Worm (Caenorhabditis elegans) whole organism, young adult: Measurements from ENCODE around the gene ttr-33.

Experiments used
- B0261.1 ChIP-seq: sonication (generic microtip); optimal IDR thresholded peaks from 2 replicates; lab custom pipeline; 2016; ENCODE audit warnings: mild to moderate bottlenecking, missing genetic modification characterization, moderate library complexity, missing compliant biosample characterization
- C06A6.2 ChIP-seq: fragments of 200-800 bp; sonication (Bioruptor generic); conservative IDR thresholded peaks from 2 replicates; pipeline ENCODE4 v1.3.6; 2022; ENCODE audit warnings: missing genetic modification characterization, missing compliant biosample characterization
- C17E4.6 ChIP-seq: fragments of 200-800 bp; sonication (Bioruptor generic); IDR thresholded peaks from 2 replicates; pipeline ENCODE4 v1.3.6; 2022; ENCODE audit warnings: missing genetic modification reagents, missing genetic modification characterization, missing compliant biosample characterization
- F22D6.2 ChIP-seq: sonication (generic microtip); optimal IDR thresholded peaks from 2 replicates; lab custom pipeline; 2016; ENCODE audit warnings: mild to moderate bottlenecking, missing genetic modification characterization, missing compliant biosample characterization
- F23B12.7 ChIP-seq: sonication (generic microtip); optimal IDR thresholded peaks from 2 replicates; lab custom pipeline; 2017; ENCODE audit warnings: missing genetic modification characterization, mild to moderate bottlenecking, missing compliant biosample characterization, antibody characterized with exemption, moderate library complexity; ENCODE audit not compliant: insufficient read depth
- F52B5.7 ChIP-seq: sonication (generic microtip); optimal IDR thresholded peaks from 2 replicates; lab custom pipeline; 2016; ENCODE audit warnings: mild to moderate bottlenecking, missing genetic modification characterization, missing compliant biosample characterization
- F57A8.1 ChIP-seq: fragments of 200-800 bp; sonication (Bioruptor generic); optimal IDR thresholded peaks from 2 replicates; lab custom pipeline; 2018; ENCODE audit warnings: mild to moderate bottlenecking, missing genetic modification characterization, moderate library complexity, missing compliant biosample characterization
- T07F8.4 ChIP-seq: sonication (generic microtip); optimal IDR thresholded peaks from 2 replicates; lab custom pipeline; 2016; ENCODE audit warnings: mild to moderate bottlenecking, missing genetic modification characterization, moderate library complexity, missing compliant biosample characterization
- T26A5.8 ChIP-seq: sonication (generic microtip); optimal IDR thresholded peaks from 2 replicates; lab custom pipeline; 2016; ENCODE audit warnings: missing genetic modification characterization, missing compliant biosample characterization
- attf-6 ChIP-seq: fragments of 200-800 bp; sonication (Bioruptor generic); IDR thresholded peaks from 2 replicates; pipeline ENCODE4 v1.3.6; 2022; ENCODE audit warnings: missing genetic modification reagents, missing genetic modification characterization, missing compliant biosample characterization
- ceh-27 ChIP-seq: fragments of 200-800 bp; sonication (Bioruptor generic); optimal IDR thresholded peaks from 2 replicates; lab custom pipeline; 2018; ENCODE audit warnings: mild to moderate bottlenecking, missing genetic modification characterization, moderate library complexity, missing compliant biosample characterization
- ceh-58 ChIP-seq: fragments of 200-800 bp; sonication (Bioruptor generic); IDR thresholded peaks from 2 replicates; pipeline ENCODE4 v1.3.6; 2022; ENCODE audit warnings: missing genetic modification characterization, missing compliant biosample characterization
- dox-1 ChIP-seq: fragments of 200-800 bp; sonication (Bioruptor generic); IDR thresholded peaks from 2 replicates; pipeline ENCODE4 v1.3.6; 2022; ENCODE audit warnings: missing genetic modification reagents, missing genetic modification characterization, missing compliant biosample characterization
- dpff-1 ChIP-seq: sonication (generic microtip); optimal IDR thresholded peaks from 2 replicates; lab custom pipeline; 2017; ENCODE audit warnings: mild to moderate bottlenecking, missing genetic modification characterization, missing compliant biosample characterization
- dpl-1 ChIP-seq: fragments of 150-350 bp; optimal IDR thresholded peaks from 2 replicates; lab custom pipeline; 2014; ENCODE audit warnings: missing biosample characterization, missing genetic modification reagents, missing genetic modification characterization
- efl-1 ChIP-seq: fragments of 150-350 bp; optimal IDR thresholded peaks from 2 replicates; lab custom pipeline; 2014; ENCODE audit warnings: missing biosample characterization, missing genetic modification reagents, missing genetic modification characterization
- egrh-3 ChIP-seq: fragments of 200-800 bp; sonication (Bioruptor generic); IDR thresholded peaks from 2 replicates; pipeline ENCODE4 v1.3.6; 2022; ENCODE audit warnings: missing genetic modification reagents, missing genetic modification characterization, missing compliant biosample characterization
- fkh-3 ChIP-seq: sonication (generic microtip); optimal IDR thresholded peaks from 2 replicates; lab custom pipeline; 2016; ENCODE audit warnings: mild to moderate bottlenecking, missing genetic modification characterization, missing compliant biosample characterization
- hlh-12 ChIP-seq: sonication (generic microtip); optimal IDR thresholded peaks from 2 replicates; lab custom pipeline; 2016; ENCODE audit warnings: missing genetic modification characterization, missing compliant biosample characterization
- hmg-1.2 ChIP-seq: fragments of 200-800 bp; sonication (Bioruptor generic); IDR thresholded peaks from 2 replicates; pipeline ENCODE4 v1.3.6; 2022; ENCODE audit warnings: missing genetic modification reagents, missing genetic modification characterization, missing compliant biosample characterization
- hsf-1 ChIP-seq: fragments of 200-800 bp; sonication (Bioruptor generic); IDR thresholded peaks from 2 replicates; pipeline ENCODE4 v1.3.6; 2022; ENCODE audit warnings: missing genetic modification reagents, missing genetic modification characterization, missing compliant biosample characterization
- lsy-27 ChIP-seq: sonication (generic microtip); optimal IDR thresholded peaks from 2 replicates; lab custom pipeline; 2017; ENCODE audit warnings: missing genetic modification characterization, mild to moderate bottlenecking, missing compliant biosample characterization, antibody characterized with exemption, missing genotype, borderline replicate concordance; ENCODE audit not compliant: insufficient read depth
- madf-3 ChIP-seq: fragments of 200-800 bp; sonication (Bioruptor generic); IDR thresholded peaks from 2 replicates; pipeline ENCODE4 v1.3.6; 2022; ENCODE audit warnings: missing genetic modification reagents, missing genetic modification characterization, missing compliant biosample characterization
- madf-6 ChIP-seq: fragments of 200-800 bp; sonication (Bioruptor generic); IDR thresholded peaks from 2 replicates; pipeline ENCODE4 v1.3.6; 2022; ENCODE audit warnings: missing genetic modification reagents, missing genetic modification characterization, missing compliant biosample characterization
- mcd-1 ChIP-seq: fragments of 200-800 bp; sonication (Bioruptor generic); IDR thresholded peaks from 2 replicates; pipeline ENCODE4 v1.3.6; 2022; ENCODE audit warnings: missing genetic modification reagents, missing genetic modification characterization, missing compliant biosample characterization
- mel-28 ChIP-seq: sonication (generic microtip); optimal IDR thresholded peaks from 2 replicates; lab custom pipeline; 2016; ENCODE audit warnings: borderline replicate concordance, mild to moderate bottlenecking, missing genetic modification characterization, missing compliant biosample characterization
- mes-4 ChIP-seq: sonication (generic microtip); optimal IDR thresholded peaks from 2 replicates; lab custom pipeline; 2016; ENCODE audit warnings: missing genotype, missing genetic modification characterization, missing compliant biosample characterization
- nfya-2 ChIP-seq: fragments of 200-800 bp; sonication (Bioruptor generic); IDR thresholded peaks from 2 replicates; pipeline ENCODE4 v1.3.6; 2022; ENCODE audit warnings: missing genetic modification reagents, missing genetic modification characterization, missing compliant biosample characterization
- nfyb-1 ChIP-seq: fragments of 200-800 bp; sonication (Bioruptor generic); IDR thresholded peaks from 2 replicates; pipeline ENCODE4 v1.3.6; 2022; ENCODE audit warnings: missing genetic modification reagents, missing genetic modification characterization, missing compliant biosample characterization
- nhr-80 ChIP-seq: sonication (generic microtip); optimal IDR thresholded peaks from 2 replicates; lab custom pipeline; 2016; ENCODE audit warnings: missing genetic modification characterization, missing compliant biosample characterization
- snpc-1.1 ChIP-seq: sonication (generic microtip); optimal IDR thresholded peaks from 2 replicates; lab custom pipeline; 2017; ENCODE audit warnings: missing genetic modification characterization, mild to moderate bottlenecking, missing compliant biosample characterization, antibody characterized with exemption, moderate library complexity, missing genotype, missing genetic modification reagents; ENCODE audit not compliant: insufficient read depth
- snpc-3.4 ChIP-seq: sonication (generic microtip); optimal IDR thresholded peaks from 2 replicates; lab custom pipeline; 2017; ENCODE audit warnings: missing genetic modification characterization, mild to moderate bottlenecking, missing compliant biosample characterization, antibody characterized with exemption, moderate library complexity, missing genotype, missing genetic modification reagents
- snpc-4 ChIP-seq, 5 experiments: fragments of 150-350 bp in 1 of 5; sonication (generic microtip) in 4 of 5; optimal IDR thresholded peaks; 2 replicates each; lab custom pipeline; 2014 to 2018; ENCODE audit warnings: missing genetic modification characterization in 5 of 5, missing biosample characterization in 3 of 5, antibody characterized with exemption in 2 of 5, mild to moderate bottlenecking in 2 of 5, missing compliant biosample characterization in 2 of 5, missing genotype in 2 of 5, moderate library complexity in 2 of 5, missing genetic modification reagents in 1 of 5
- zfh-2 ChIP-seq: fragments of 200-800 bp; sonication (Bioruptor generic); conservative IDR thresholded peaks from 2 replicates; pipeline ENCODE4 v1.3.6; 2022; ENCODE audit warnings: missing genetic modification reagents, missing genetic modification characterization, missing compliant biosample characterization
- ztf-25 ChIP-seq: fragments of 200-800 bp; sonication (Bioruptor generic); IDR thresholded peaks from 2 replicates; pipeline ENCODE4 v1.3.6; 2022; ENCODE audit warnings: missing genetic modification reagents, missing genetic modification characterization, missing compliant biosample characterization
- ztf-26 ChIP-seq: sonication (generic microtip); optimal IDR thresholded peaks from 2 replicates; lab custom pipeline; 2017; ENCODE audit warnings: missing genetic modification characterization, missing compliant biosample characterization
- ztf-3 ChIP-seq: fragments of 200-800 bp; sonication (Bioruptor generic); optimal IDR thresholded peaks from 2 replicates; lab custom pipeline; 2018; ENCODE audit warnings: mild to moderate bottlenecking, missing genetic modification characterization, missing compliant biosample characterization

ttr-33 gene

DNA sequence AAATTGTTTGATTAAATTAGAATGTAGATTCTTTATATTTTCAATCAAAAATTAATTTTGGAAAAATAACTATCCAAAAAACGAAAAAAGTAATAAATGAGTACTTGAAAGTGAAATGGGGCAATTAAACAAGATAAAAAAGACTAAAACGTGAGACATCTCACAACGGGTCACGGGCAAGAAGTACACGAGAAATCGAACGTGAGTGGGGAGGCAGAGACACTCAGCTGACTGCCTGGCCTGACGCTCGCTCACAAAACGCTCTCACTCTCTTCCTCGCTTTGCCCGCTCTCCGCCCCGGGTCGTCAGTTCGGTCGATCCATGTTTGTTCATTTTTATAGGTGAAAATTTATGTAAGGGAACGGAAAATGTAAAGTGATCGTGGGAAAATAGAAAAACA is 10.5 kb upstream of the ttr-33 start (continued):
- TF ChIP-seq ceh-27 (GFP tag; lab: Kevin White, UChicago) (peak; percentile 33), snpc-3.4 (no peak), ceh-58 (no peak), snpc-1.1 (tag; lab: Kevin White, UChicago) (no peak), snpc-4 (GFP tag; optimal IDR thresholded peaks at IDR 0.05; lab: Kevin White, UChicago) (no peak), snpc-4 (tag; optimal IDR thresholded peaks at IDR 0.05; lab: Kevin White, UChicago) (peak in 1 of 4 experiments; percentile 8), fkh-3 (tag; lab: Kevin White, UChicago) (no peak), mcd-1 (GFP tag; lab: Robert Waterston, UW) (peak; percentile 24; the same call in 1 of the 2 replicates), egrh-3 (GFP tag; lab: Robert Waterston, UW) (peak; percentile 57; the same call in 1 of the 2 replicates), ztf-25 (no peak), dox-1 (peak; percentile 50; the same call in 1 of the 2 replicates), attf-6 (GFP tag; lab: Robert Waterston, UW) (no peak), T26A5.8 (tag; lab: Kevin White, UChicago) (no peak), efl-1 (GFP tag; lab: Kevin White, UChicago) (no peak), mel-28 (peak; percentile 10), F23B12.7 (no peak), lsy-27 (no peak), hmg-1.2 (GFP tag; lab: Robert Waterston, UW) (peak; percentile 30; the same call in 1 of the 2 replicates), F57A8.1 (GFP tag; lab: Kevin White, UChicago) (no peak), nhr-80 (tag; lab: Kevin White, UChicago) (peak; percentile 49), B0261.1 (no peak), C06A6.2 (GFP tag; lab: Robert Waterston, UW) (no peak), ztf-26 (tag; lab: Kevin White, UChicago) (no peak), nfyb-1 (GFP tag; lab: Robert Waterston, UW) (no peak), madf-6 (GFP tag; lab: Robert Waterston, UW) (no peak), F52B5.7 (tag; lab: Kevin White, UChicago) (no peak), dpff-1 (tag; lab: Kevin White, UChicago) (no peak), dpl-1 (no peak), C17E4.6 (GFP tag; lab: Robert Waterston, UW) (no peak), mes-4 (tag; lab: Kevin White, UChicago) (no peak), hsf-1 (GFP tag; lab: Robert Waterston, UW) (no peak), ztf-3 (GFP tag; lab: Kevin White, UChicago) (no peak), zfh-2 (peak; percentile 90), F22D6.2 (tag; lab: Kevin White, UChicago) (no peak), T07F8.4 (tag; lab: Kevin White, UChicago) (no peak), madf-3 (GFP tag; lab: Robert Waterston, UW) (no peak)

DNA sequence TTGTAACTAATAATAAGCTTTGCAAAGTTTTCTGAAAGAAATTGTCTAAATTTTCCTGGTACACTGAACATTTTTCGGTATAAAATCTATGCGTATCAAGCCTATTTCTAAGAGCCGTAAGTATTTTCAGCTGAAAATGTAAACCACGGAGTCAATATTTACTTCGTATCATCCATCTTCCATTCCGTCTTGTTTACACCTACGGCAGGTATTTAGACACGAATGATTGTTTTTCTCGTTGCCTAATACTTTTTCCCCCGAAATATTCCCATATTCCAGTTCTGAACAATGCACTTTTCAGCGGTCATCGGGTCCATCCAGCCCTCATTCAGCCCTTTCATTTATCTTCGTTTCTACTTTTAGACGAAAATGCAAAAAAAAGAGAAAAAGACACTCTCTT is 10.0 kb upstream of the ttr-33 start:
- TF ChIP-seq ceh-27 (GFP tag; lab: Kevin White, UChicago) (no peak), nfya-2 (no peak), hlh-12 (tag; lab: Kevin White, UChicago) (no peak), ztf-26 (tag; lab: Kevin White, UChicago) (no peak), snpc-4 (GFP tag; optimal IDR thresholded peaks at IDR 0.05; lab: Kevin White, UChicago) (no peak), snpc-4 (tag; optimal IDR thresholded peaks at IDR 0.05; lab: Kevin White, UChicago) (no peak)
